Fruit fly (Drosophila melanogaster) Kc167 (cell line): ENCODE data around the gene CG10587.

Experiments
- Myc ChIP-seq: fragments of >200 bp; optimal IDR thresholded peaks from 2 replicates; lab custom pipeline; 2017; ENCODE audit warnings: missing external identifiers
- Sin3A ChIP-seq: fragments of >200 bp; optimal IDR thresholded peaks from 2 replicates; lab custom pipeline; 2018; ENCODE audit warnings: missing external identifiers
- h ChIP-seq: fragments of >200 bp; optimal IDR thresholded peaks from 3 replicates; lab custom pipeline; 2018; ENCODE audit warnings: missing external identifiers
- insv ChIP-seq: fragments of >200 bp; optimal IDR thresholded peaks from 3 replicates; lab custom pipeline; 2018; ENCODE audit warnings: missing external identifiers
- psq ChIP-seq: fragments of >200 bp; optimal IDR thresholded peaks from 2 replicates; lab custom pipeline; 2017; ENCODE audit warnings: missing external identifiers
- ttk ChIP-seq: sonication (Bioruptor generic); optimal IDR thresholded peaks from 2 replicates; lab custom pipeline; 2017; ENCODE audit warnings: missing external identifiers

CG10587 gene

DNA sequence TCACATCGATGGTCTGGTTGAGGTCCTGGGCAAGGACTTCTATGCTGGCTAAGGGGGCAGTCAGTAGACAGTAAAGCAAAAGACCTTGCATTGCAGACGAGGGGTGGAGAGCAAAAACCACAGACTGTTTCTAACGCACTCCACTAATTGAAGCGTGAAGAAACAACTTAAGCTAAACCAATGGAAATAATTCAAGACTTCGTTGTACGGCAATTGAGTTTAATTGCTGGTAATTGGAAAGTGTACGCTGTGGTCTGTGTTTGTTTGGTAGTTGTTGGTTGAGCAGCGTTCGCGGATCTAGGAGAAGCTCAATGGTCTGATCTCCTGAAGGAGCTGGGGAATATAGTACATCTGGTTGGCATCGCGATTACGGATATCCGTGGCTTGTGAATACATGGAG lies at the start of gene CG10587:
TSS of gene CG10587 (minus strand) at position 101 of the 400 bp plus-strand sequence.
- no peak for TF ChIP-seq insv (lab: Kevin White, UChicago)
- no peak for TF ChIP-seq psq
- no peak for TF ChIP-seq h (lab: Kevin White, UChicago)
- TF ChIP-seq Myc (lab: Kevin White, UChicago) = no peak
- TF ChIP-seq Sin3A (lab: Kevin White, UChicago) = no peak
- TF ChIP-seq ttk (lab: Kevin White, UChicago) = no peak

DNA sequence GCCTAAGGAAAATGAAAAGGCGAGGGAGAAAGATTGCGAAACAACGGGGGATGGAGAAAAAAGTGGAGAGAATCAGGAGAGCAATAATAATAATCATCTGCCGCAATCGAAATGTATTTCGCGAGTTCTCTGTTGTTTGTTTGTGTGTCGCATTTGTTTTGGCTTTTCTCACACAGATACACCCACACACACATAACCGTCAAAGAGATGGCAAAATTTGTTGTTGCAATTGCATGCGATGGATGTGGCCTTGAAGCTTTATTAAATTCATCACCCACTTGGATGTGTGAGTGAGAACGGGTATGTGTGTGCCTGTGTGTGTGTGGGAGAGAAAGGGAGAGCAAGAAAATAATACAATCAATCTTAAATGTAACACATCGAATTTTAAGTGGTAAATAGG lies 49.3 kb upstream of the CG10587 start:
- TF ChIP-seq insv (lab: Kevin White, UChicago) (no peak), psq (no peak), h (lab: Kevin White, UChicago) (no peak), ttk (lab: Kevin White, UChicago) (no peak), Sin3A (lab: Kevin White, UChicago) (no peak), Myc (lab: Kevin White, UChicago) (no peak)

DNA sequence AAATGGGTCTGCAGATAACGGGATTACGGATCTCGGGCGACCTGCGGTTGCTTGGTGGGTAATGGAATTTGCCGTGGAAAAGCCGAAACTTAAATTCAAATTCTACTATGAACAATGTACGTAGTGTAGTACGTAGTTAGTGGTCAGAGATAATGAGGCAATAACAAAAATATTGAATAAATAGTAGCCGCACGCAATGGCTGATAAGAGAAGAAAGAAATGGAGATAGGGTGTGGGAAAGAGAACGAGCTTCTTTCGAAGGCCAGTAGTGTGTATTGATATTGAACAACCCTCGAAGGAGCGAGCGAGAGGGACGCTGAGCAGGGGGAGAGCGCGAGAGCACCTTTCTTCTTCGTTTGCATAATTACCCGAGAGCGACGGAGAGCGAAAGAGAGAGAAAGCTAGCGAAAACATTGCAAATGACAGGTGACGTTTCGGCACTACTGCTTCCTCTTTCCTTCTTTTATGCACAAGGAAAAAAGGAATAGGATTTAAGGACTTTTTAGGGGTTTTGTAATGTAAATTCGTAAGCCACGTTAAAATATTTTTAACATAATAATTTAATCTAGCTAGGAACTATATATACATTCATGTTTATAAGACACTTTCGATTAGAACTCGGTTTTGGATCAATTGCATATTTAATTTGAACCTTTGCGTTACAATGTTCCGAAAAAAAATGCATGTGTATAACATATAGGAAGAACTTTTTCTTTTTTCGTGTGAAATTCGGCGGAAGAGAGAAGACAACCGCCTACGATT lies 48.7 kb upstream of the CG10587 start:
- TF ChIP-seq psq (no peak), insv (lab: Kevin White, UChicago) (no peak), h (lab: Kevin White, UChicago) (no peak), Myc (lab: Kevin White, UChicago) (no peak), ttk (lab: Kevin White, UChicago) (no peak), Sin3A (lab: Kevin White, UChicago) (no peak)

DNA sequence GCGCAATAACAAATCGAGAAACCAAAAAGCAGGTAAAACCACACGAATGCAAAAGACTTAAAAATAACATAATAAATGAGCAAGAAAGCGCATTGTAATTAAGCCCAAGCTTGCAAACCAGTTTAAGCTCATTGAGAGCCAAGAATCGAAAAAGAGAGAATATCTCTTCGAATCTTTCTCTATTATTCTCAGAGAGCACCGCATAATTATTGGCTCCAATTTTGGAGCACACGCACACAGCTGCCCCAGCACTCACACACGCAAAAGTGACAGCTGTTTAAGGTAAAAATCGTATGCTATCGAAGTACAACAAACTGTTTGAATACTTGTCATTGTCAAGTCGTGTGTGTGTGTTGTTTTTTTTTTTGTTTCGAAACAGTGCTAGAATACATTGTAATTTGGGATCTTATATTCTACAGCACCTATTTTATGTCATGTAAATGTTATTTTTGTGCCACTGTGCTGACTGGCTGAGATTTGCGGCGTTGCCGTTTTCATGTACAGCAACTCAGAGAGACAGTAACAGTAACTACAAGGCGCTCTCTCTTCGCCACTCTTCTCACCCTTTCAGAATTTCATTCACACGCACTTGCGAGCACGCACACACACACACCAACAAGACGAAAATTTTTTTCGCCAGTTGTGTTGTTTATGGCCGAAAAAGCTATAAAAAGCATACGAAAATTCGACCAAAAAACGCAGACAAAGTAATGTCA lies 47.2 kb upstream of the CG10587 start:
- TF ChIP-seq insv (lab: Kevin White, UChicago) = no peak
- TF ChIP-seq h (lab: Kevin White, UChicago) = no peak
- TF ChIP-seq ttk (lab: Kevin White, UChicago) = no peak
- no peak for TF ChIP-seq Myc (lab: Kevin White, UChicago)
- TF ChIP-seq Sin3A (lab: Kevin White, UChicago) = no peak
- no peak for TF ChIP-seq psq

DNA sequence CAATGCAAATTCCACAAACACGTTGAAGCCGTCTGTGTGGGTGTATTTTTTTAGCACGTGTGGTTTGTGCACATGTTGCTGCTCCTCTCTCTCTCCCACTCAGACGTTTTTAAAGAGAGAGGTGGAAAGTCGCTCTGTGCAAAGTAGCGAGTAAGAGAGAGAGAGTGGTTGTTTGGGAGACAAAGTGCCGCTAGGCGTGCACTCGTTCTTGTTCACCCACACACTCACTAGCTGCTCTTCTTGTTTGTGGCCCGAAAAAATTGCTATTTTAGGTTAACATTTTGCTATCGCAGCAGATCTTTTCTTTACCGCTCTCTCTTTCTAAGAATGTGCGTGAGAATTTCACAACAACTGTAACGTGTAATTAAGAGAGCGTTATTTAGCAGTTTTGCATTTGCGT lies 46.5 kb upstream of the CG10587 start:
- TF ChIP-seq Myc (lab: Kevin White, UChicago) (no peak), insv (lab: Kevin White, UChicago) (no peak), h (lab: Kevin White, UChicago) (no peak), Sin3A (lab: Kevin White, UChicago) (no peak), psq (no peak), ttk (lab: Kevin White, UChicago) (no peak)

DNA sequence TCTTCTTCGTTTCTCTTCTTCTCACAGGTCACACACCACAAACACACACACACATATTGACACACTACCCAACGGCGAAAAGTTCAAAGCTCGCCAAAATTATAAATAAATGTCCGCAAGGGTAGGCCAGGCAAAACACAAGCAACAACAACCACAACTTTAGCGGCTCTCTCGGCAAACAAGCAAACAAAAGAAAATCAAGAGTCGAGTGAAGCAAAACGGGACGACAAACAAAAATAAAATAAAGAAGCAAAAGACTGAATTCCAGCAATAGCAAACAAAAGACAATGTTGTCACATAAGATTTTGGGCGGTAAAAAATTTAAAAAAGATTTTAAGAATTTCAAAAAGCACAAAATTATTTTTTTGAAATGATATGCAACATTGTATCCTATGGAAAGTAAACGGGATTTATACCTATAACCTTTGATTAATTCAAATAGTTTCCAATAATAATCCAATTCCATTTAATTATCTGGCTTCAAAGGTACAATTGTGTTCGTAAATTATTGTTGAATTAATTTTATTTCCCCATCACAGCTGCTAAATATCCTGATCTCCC lies 46.0 kb upstream of the CG10587 start:
- TF ChIP-seq Myc (lab: Kevin White, UChicago) = no peak
- TF ChIP-seq h (lab: Kevin White, UChicago) = no peak

DNA sequence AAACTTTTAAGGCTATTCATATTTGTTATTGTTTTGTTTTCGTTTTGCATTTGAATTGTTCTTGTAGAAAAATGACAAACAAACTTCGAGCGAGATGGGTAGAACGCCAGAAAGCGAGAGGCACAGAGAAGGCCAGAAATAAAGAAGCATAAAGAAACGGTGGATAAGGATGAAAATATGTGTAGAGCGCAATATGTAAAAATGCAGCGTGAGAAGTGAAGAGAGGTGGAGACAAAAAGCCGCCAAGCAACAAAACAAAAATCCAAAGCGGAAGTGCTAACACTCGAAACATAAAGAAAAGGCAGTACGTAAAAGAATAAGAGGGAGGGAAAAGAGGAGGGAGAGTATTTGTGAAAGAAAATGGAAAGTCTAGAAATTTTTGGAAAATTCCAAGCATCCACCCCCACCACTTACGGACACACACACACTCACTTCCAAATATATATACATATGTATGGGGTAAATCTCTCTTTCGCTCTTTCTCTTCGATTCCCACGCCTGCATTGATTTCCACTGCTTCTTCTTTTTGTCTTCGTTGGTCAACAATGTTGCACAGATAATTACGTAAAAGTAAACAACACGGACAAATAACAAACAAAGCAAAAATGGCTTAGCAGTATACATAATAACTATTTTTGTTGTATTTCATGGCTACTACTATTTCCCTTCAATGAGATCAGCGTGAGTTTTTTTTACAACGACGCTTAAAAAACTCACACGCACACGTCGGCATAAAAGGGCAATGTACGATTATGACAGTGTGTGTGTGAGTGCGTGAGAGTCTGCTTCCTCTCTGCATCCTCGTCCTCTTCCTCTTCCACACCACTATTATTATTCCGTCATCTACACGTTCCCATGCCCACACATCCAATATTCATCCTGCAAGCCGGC lies 45.3 kb upstream of the CG10587 start:
- no peak for TF ChIP-seq Myc (lab: Kevin White, UChicago)
- no peak for TF ChIP-seq Sin3A (lab: Kevin White, UChicago)
- TF ChIP-seq ttk (lab: Kevin White, UChicago) = no peak
- TF ChIP-seq insv (lab: Kevin White, UChicago) = no peak
- TF ChIP-seq h (lab: Kevin White, UChicago) = no peak
- TF ChIP-seq psq = no peak

DNA sequence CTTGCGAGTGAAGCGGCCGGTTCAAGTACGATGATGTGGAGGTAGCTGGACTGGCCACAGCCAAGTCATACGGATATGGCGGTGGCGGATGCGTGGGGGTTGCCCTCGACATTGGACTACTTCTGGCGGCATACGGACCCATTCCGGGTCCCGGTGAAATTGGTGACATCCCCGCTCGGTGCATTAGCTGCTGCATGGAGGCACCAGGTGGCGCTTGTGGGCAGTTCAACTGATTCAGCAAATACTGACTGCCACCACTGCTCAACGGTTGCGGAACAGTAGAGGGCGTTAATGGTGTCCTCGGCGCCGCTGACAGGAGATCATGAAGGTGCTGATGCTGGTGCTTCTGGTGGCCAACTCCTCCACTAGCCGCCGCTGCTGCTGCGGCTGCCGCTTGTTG lies 37.3 kb upstream of the CG10587 start:
- TF ChIP-seq Sin3A (lab: Kevin White, UChicago) (no peak), ttk (lab: Kevin White, UChicago) (no peak), insv (lab: Kevin White, UChicago) (no peak), h (lab: Kevin White, UChicago) (no peak), Myc (lab: Kevin White, UChicago) (no peak), psq (no peak)

DNA sequence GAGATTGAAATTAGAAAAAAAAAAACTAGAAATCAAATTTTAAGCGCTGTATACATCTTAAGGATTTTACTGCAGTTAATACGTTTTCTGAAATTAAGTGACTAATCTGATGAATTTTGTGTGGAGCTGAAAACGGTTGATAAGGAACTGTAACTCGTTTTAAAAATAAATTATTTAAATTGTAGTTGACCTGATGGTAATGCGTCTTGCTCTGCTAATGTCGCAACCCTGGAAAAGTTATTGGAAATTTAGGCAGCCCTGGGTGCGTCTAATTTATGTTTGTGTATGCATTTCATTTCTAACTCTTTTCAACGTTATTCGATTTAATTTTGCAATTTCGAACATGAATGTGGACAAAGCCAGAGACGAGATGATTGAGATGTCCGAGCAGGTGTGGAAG lies 29.0 kb upstream of the CG10587 start, which contains the start of gene CG12984:
TSS of gene CG12984 (plus strand) at position 301 of the 400 bp plus-strand sequence.
- TF ChIP-seq Myc (lab: Kevin White, UChicago) (no peak), h (lab: Kevin White, UChicago) (no peak), psq (no peak), insv (lab: Kevin White, UChicago) (no peak), Sin3A (lab: Kevin White, UChicago) (no peak), ttk (lab: Kevin White, UChicago) (no peak)

DNA sequence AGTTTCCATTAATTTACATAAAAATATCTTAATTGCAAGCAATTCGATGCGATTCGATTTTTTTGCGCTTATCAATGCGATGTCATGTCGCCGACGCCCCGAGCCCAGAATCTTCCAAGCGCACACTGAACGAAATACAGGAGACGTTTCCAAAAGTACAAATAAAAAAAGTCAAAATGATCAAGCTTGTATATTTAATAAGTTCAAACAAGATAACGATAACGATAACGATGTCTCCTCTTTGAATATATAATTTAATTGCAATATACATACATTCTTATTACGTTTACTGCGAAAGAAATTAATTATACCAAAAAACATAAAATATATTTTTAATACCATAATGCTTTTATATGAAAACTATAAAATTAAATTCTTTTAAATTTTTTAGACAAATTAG lies 27.9 kb upstream of the CG10587 start:
- TF ChIP-seq Sin3A (lab: Kevin White, UChicago) = no peak
- TF ChIP-seq insv (lab: Kevin White, UChicago) = no peak
- TF ChIP-seq ttk (lab: Kevin White, UChicago) = no peak
- no peak for TF ChIP-seq Myc (lab: Kevin White, UChicago)
- TF ChIP-seq psq = no peak

DNA sequence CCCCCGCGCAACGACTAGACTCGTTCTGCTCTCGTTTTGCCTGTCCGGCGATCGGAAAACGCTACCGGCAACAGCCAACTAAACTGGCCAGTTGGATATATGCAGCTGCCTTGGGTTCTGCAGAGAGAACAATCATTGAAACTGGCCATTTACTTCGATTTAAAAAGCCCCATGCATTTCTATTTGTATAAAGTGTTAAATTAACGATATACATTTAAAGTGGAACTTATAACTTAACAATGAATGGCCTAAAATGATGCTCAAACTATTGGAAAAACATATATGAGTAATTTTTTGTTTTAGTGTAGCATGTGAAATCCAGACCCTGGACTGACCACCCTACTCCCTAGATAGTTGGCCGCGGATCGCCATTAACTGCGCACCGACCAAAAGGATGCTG lies 26.5 kb upstream of the CG10587 start:
- TF ChIP-seq psq (no peak), insv (lab: Kevin White, UChicago) (no peak), h (lab: Kevin White, UChicago) (no peak), Myc (lab: Kevin White, UChicago) (no peak), Sin3A (lab: Kevin White, UChicago) (no peak), ttk (lab: Kevin White, UChicago) (no peak)
